Worm (Caenorhabditis elegans): ENCODE data around the gene srz-90.

DNA sequence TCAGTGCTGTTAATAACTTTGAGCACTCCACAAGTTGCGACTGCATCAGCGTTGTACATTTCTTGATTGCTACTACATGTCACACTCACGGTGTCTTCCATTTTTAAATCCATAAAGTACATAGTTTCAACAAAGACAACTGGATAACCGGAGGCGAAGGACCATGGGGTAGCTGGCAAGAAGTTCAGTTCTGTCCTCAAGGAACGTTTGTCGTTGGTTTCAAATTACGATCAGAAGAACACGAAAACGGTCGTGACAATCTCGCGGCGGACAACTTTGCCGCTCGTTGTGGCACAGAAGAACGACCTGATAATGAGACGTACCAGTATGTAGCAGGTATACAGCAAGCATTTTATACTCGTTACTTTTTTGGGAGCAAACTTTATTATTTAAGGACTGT, 4.9 kb downstream of the srz-90 start, which contains the start of gene C18D4.3:
- TF ChIP-seq flt-1 (GFP tag; IDR thresholded peaks at IDR 0.05) (no peak), med-1 (GFP tag; optimal IDR thresholded peaks at IDR 0.05; ENCODE audit: insufficient read depth) (no peak), tab-1 (GFP tag; IDR thresholded peaks at IDR 0.05) (no peak)

All from whole organism, midembryonic.